Worm (Caenorhabditis elegans) whole organism, mixed stage, embryonic: ENCODE results near the gene C03H5.4.

Source experiments
- ceh-39 ChIP-seq: fragments of 150-350 bp; optimal IDR thresholded peaks from 2 replicates; lab custom pipeline; 2014; ENCODE audit warnings: missing biosample characterization, missing genetic modification characterization
- elt-1 ChIP-seq: sonication (generic microtip); optimal IDR thresholded peaks from 2 replicates; lab custom pipeline; 2017; ENCODE audit warnings: missing genetic modification characterization, mild to moderate bottlenecking, missing compliant biosample characterization, antibody characterized with exemption, moderate library complexity, borderline replicate concordance; ENCODE audit not compliant: insufficient read depth
- elt-3 ChIP-seq: fragments of 150-350 bp; optimal IDR thresholded peaks from 2 replicates; lab custom pipeline; 2014; ENCODE audit warnings: missing biosample characterization, missing genetic modification characterization
- flh-1 ChIP-seq: fragments of 200-800 bp; sonication (Bioruptor generic); optimal IDR thresholded peaks from 2 replicates; lab custom pipeline; 2018; ENCODE audit warnings: mild to moderate bottlenecking, missing genetic modification characterization, moderate library complexity, missing compliant biosample characterization
- lin-13 ChIP-seq: fragments of 150-350 bp; optimal IDR thresholded peaks from 2 replicates; lab custom pipeline; 2014; ENCODE audit warnings: missing biosample characterization, missing genetic modification characterization
- lin-32 ChIP-seq: fragments of 200-800 bp; sonication (Bioruptor generic); optimal IDR thresholded peaks from 2 replicates; lab custom pipeline; 2018; ENCODE audit warnings: mild to moderate bottlenecking, missing genetic modification characterization, missing compliant biosample characterization
- nhr-237 ChIP-seq: fragments of 150-350 bp; optimal IDR thresholded peaks from 2 replicates; lab custom pipeline; 2014; ENCODE audit warnings: missing biosample characterization, missing genetic modification characterization
- pha-4 ChIP-seq: fragments of 150-350 bp; optimal IDR thresholded peaks from 2 replicates; lab custom pipeline; 2018; ENCODE audit warnings: missing biosample characterization, missing genetic modification reagents, missing genetic modification characterization
- sem-2 ChIP-seq: fragments of 200-800 bp; sonication (Bioruptor generic); optimal IDR thresholded peaks from 2 replicates; lab custom pipeline; 2018; ENCODE audit warnings: mild to moderate bottlenecking, missing genetic modification characterization, missing compliant biosample characterization
- snpc-4 ChIP-seq: fragments of 150-350 bp; optimal IDR thresholded peaks from 2 replicates; lab custom pipeline; 2014; ENCODE audit warnings: missing biosample characterization, missing genetic modification characterization
- tbx-8 ChIP-seq: fragments of 200-800 bp; sonication (Bioruptor generic); optimal IDR thresholded peaks from 2 replicates; lab custom pipeline; 2018; ENCODE audit warnings: mild to moderate bottlenecking, missing genetic modification characterization, moderate library complexity, missing compliant biosample characterization
- unc-62 ChIP-seq: fragments of 150-350 bp; optimal IDR thresholded peaks from 2 replicates; lab custom pipeline; 2014; ENCODE audit warnings: missing biosample characterization, missing genetic modification reagents, missing genetic modification characterization
- zip-8 ChIP-seq: fragments of 150-350 bp; optimal IDR thresholded peaks from 2 replicates; lab custom pipeline; 2014; ENCODE audit warnings: missing biosample characterization, missing genetic modification characterization

DNA sequence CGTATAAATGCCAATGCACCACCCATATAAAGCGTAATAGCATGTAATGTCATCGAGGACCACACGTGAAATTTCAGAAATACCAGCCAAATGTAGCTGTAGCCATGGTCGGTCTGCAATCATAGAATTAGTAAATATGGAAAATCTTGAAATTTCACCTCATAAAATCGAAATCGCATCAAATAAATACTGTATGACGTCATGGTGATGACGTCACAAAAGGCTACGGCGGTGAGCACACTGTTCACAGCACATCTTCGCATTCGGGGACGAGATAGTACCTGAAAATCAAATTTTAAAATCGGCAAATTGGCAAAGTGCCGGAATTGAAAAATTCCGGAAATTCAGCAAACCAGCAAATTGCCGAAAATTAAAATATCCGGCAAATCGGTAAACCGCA is 25.3 kb upstream of the C03H5.4 start:
- TF ChIP-seq sem-2 (GFP tag; lab: Kevin White, UChicago) (no peak), lin-13 (tag; lab: Kevin White, UChicago) (no peak), unc-62 (no peak), ceh-39 (tag; lab: Kevin White, UChicago) (no peak), snpc-4 (tag; lab: Kevin White, UChicago) (no peak), nhr-237 (tag; lab: Kevin White, UChicago) (no peak), elt-3 (no peak), elt-1 (no peak), flh-1 (GFP tag; lab: Kevin White, UChicago) (no peak), tbx-8 (no peak), lin-32 (GFP tag; lab: Kevin White, UChicago) (no peak), zip-8 (tag; lab: Kevin White, UChicago) (peak; percentile 96), pha-4 (no peak)
